Worm (Caenorhabditis elegans) whole organism, midembryonic: ENCODE data around the gene pyt-1.

Experiments used
- T22C8.4 ChIP-seq: fragments of 200-800 bp; sonication (Bioruptor generic); IDR thresholded peaks from 2 replicates; pipeline ENCODE4 v1.3.6; 2022; ENCODE audit warnings: missing genetic modification characterization, missing compliant biosample characterization
- cog-1 ChIP-seq: sonication (generic microtip); optimal IDR thresholded peaks from 2 replicates; lab custom pipeline; 2016; ENCODE audit warnings: missing genetic modification characterization, missing compliant biosample characterization
- flt-1 ChIP-seq: fragments of 200-800 bp; sonication (Bioruptor generic); IDR thresholded peaks from 2 replicates; pipeline ENCODE4 v1.3.6; 2022; ENCODE audit warnings: missing genetic modification characterization, missing compliant biosample characterization
- klf-2 ChIP-seq: fragments of 200-800 bp; sonication (Bioruptor generic); conservative IDR thresholded peaks from 2 replicates; pipeline ENCODE4 v1.3.6; 2022; ENCODE audit warnings: missing genetic modification reagents, missing genetic modification characterization, missing compliant biosample characterization
- med-1 ChIP-seq: sonication (generic microtip); optimal IDR thresholded peaks from 2 replicates; lab custom pipeline; 2017; ENCODE audit warnings: missing genetic modification characterization, mild to moderate bottlenecking, missing compliant biosample characterization, antibody characterized with exemption, missing genetic modification reagents; ENCODE audit not compliant: insufficient read depth
- ref-1 ChIP-seq: fragments of 200-800 bp; sonication (Bioruptor generic); conservative IDR thresholded peaks from 2 replicates; pipeline ENCODE4 v1.3.6; 2022; ENCODE audit warnings: missing genetic modification reagents, missing genetic modification characterization, missing compliant biosample characterization
- tab-1 ChIP-seq: fragments of 200-800 bp; sonication (Bioruptor generic); IDR thresholded peaks from 2 replicates; pipeline ENCODE4 v1.3.6; 2022; ENCODE audit warnings: missing genetic modification characterization, missing compliant biosample characterization
- ztf-23 ChIP-seq: fragments of 200-800 bp; sonication (Bioruptor generic); IDR thresholded peaks from 2 replicates; pipeline ENCODE4 v1.3.6; 2022; ENCODE audit warnings: missing genetic modification reagents, missing genetic modification characterization, missing compliant biosample characterization
- ztf-29 ChIP-seq: fragments of 200-800 bp; sonication (Bioruptor generic); IDR thresholded peaks from 2 replicates; pipeline ENCODE4 v1.3.6; 2022; ENCODE audit warnings: missing genetic modification reagents, missing genetic modification characterization, missing compliant biosample characterization

pyt-1 gene

DNA sequence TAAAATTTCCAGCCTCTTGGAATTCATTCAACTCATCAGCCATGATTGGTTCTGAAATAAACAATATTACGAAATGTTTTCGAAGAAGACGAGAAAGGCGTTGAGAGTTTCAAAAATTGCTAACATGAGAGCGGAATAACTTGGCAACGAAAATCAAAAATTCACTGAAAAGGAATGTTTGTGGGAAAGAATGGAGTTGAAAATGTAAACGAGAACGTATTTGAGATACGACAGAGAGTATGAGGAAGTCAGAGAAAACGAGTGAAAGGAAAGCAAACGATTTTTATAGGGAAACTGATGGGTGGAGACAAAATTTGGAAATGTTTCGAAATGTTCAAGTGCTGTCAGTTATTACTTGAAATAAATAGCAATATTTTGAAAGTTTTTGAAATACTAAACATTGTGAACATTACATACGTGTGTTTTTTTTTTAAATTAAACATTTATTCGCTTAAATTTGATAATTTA lies 25.9 kb upstream of the pyt-1 start, which contains the start of gene rop-1:
Gene rop-1, minus strand, starts transcription at position 51 of the 468 bp plus-strand sequence.
- no peak for TF ChIP-seq ref-1
- TF ChIP-seq med-1, result no peak
- no peak for TF ChIP-seq T22C8.4 (GFP tag; lab: Robert Waterston, UW)
- no peak for TF ChIP-seq flt-1 (GFP tag; lab: Robert Waterston, UW)
- TF ChIP-seq cog-1 (tag; lab: Kevin White, UChicago), result no peak
- TF ChIP-seq tab-1 (GFP tag; lab: Robert Waterston, UW), result no peak
- TF ChIP-seq ztf-23 (GFP tag; lab: Robert Waterston, UW), result no peak
- no peak for TF ChIP-seq klf-2 (GFP tag; lab: Robert Waterston, UW)
- TF ChIP-seq ztf-29 (GFP tag; lab: Robert Waterston, UW), result no peak

DNA sequence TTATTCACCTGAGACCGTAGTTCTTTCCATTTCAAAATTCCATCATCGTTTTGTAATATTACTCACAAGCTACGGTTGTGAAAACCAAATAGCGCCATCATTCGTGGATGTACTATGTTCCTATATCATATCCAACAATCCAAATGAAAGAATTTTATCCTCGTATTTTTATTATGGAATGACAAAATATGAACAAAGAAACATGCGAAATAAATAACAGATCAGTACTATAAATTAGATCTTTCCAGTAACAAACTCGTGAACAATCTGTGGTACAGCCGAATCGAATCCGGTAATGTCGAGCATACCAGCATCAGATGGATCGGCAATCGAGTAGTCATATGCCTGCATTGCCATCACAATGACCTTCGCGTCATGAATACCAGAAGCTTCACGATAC lies 23.6 kb upstream of the pyt-1 start:
- TF ChIP-seq ztf-29 (GFP tag; lab: Robert Waterston, UW) (no peak), med-1 (no peak), flt-1 (GFP tag; lab: Robert Waterston, UW) (no peak), ztf-23 (GFP tag; lab: Robert Waterston, UW) (no peak), T22C8.4 (GFP tag; lab: Robert Waterston, UW) (no peak), cog-1 (tag; lab: Kevin White, UChicago) (no peak), ref-1 (no peak), klf-2 (GFP tag; lab: Robert Waterston, UW) (no peak), tab-1 (GFP tag; lab: Robert Waterston, UW) (no peak)

DNA sequence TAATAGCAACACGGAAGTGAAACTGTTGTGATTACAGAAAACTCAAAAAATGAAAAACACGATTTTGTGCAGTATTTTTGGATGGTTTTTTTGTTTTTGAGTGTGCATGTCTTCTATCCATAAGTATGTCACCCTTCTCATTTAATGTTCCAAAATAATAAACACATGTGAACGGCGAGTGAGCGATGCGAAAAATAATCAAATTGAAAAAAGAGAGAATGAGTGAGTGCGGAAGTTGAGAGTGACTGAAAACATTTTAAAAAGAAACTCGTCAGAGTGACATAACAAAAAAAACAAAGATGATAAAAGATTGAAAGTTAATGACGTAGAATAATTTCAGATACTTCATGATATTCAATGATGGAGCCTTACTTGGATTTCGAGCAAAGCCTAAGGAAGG lies 20.4 kb upstream of the pyt-1 start:
- TF ChIP-seq med-1 (no peak), klf-2 (GFP tag; lab: Robert Waterston, UW) (no peak), cog-1 (tag; lab: Kevin White, UChicago) (no peak), ref-1 (no peak), tab-1 (GFP tag; lab: Robert Waterston, UW) (no peak), ztf-29 (GFP tag; lab: Robert Waterston, UW) (no peak), T22C8.4 (GFP tag; lab: Robert Waterston, UW) (no peak), ztf-23 (GFP tag; lab: Robert Waterston, UW) (no peak), flt-1 (GFP tag; lab: Robert Waterston, UW) (no peak)

DNA sequence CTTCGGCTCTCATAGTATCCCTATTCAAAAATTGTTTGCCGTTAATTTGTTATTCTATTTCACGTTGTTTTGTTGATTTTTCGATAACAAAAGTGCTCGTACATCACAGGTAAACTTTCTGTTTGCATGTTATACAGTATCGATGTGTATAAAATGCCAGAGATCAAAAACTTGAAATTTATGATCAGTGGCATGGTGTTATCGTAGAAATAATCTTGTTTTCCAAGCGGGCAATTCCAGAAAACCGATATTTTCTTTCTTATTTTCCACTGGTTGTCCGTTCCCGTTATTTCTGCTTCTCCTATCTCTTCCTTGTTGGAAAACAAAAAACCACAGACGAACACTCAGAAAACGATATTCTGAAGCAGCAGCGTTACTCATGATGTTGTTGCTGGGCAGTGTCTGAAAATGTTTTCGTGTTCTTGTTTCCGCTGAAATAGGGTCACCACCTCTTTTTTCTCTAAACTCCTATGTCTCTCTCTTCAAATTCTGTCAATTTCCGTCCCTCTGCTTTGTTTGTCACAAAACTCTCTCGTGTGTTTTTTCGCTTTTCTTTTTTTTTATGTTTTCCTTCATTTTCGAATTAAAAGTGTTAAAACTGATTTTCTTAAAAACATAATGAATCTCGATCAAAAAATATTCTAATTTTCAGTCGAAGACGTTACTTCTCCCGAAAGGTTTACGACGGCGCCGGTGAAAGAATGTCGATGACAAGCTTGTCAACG lies 19.3 kb upstream of the pyt-1 start, which contains the start of gene akt-1:
Gene akt-1, plus strand, starts transcription at position 651 of the 725 bp plus-strand sequence.
- no peak for TF ChIP-seq med-1
- no peak for TF ChIP-seq T22C8.4 (GFP tag; lab: Robert Waterston, UW)
- no peak for TF ChIP-seq flt-1 (GFP tag; lab: Robert Waterston, UW)
- no peak for TF ChIP-seq ref-1
- TF ChIP-seq cog-1 (tag; lab: Kevin White, UChicago), result no peak
- TF ChIP-seq klf-2 (GFP tag; lab: Robert Waterston, UW), result no peak
- no peak for TF ChIP-seq tab-1 (GFP tag; lab: Robert Waterston, UW)
- TF ChIP-seq ztf-23 (GFP tag; lab: Robert Waterston, UW), result no peak
- no peak for TF ChIP-seq ztf-29 (GFP tag; lab: Robert Waterston, UW)

DNA sequence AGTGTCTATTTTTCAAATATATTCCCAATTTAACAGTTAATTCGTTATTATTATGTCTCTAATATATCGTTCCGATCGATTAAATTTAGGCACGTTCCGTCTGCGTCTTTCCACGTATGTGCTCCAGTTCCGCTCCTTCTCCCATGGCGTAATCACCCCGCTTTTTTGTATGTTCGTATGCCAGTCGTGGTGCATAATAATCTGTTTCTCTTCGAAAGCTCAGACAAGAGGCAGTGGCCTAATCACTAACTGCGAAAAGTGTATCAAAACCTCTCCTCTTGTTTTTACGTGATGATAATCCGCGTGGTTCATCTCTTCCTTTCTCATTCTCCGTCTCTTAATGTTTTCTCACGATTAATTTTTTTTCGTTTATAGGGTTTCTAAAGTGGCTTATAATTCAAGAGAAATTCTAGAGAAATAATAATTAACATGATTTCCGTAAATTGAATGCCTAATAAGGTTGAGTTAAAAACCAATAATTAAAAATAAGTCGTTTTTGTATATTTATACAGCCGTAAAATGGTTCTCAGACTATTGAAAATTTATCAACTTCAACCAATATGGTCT lies 18.6 kb upstream of the pyt-1 start:
- TF ChIP-seq klf-2 (GFP tag; lab: Robert Waterston, UW), result no peak
- TF ChIP-seq T22C8.4 (GFP tag; lab: Robert Waterston, UW), result no peak
- no peak for TF ChIP-seq tab-1 (GFP tag; lab: Robert Waterston, UW)
- no peak for TF ChIP-seq ref-1
- no peak for TF ChIP-seq cog-1 (tag; lab: Kevin White, UChicago)
- no peak for TF ChIP-seq ztf-23 (GFP tag; lab: Robert Waterston, UW)
- TF ChIP-seq ztf-29 (GFP tag; lab: Robert Waterston, UW), result no peak
- TF ChIP-seq flt-1 (GFP tag; lab: Robert Waterston, UW), result no peak
- TF ChIP-seq med-1, result no peak

DNA sequence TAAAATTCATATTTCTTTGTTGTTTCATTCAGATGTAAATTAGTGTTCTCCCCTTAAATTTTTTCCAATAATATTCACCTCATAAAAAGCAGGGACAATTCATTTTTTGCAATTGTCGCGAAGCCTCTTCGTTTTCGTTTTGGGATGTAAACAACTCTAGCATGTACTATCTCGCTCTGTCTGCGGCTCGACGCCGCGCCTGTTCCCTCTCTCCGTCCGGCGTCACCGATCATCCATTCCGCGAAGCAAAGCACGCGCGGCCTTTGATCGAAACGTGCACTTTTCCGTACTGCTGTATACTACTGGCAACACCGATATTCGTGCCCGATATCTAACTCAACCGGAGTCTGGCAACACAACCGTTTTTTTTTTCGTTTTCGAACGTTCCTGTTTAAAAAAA lies 17.8 kb upstream of the pyt-1 start:
- TF ChIP-seq flt-1 (GFP tag; lab: Robert Waterston, UW), result no peak

DNA sequence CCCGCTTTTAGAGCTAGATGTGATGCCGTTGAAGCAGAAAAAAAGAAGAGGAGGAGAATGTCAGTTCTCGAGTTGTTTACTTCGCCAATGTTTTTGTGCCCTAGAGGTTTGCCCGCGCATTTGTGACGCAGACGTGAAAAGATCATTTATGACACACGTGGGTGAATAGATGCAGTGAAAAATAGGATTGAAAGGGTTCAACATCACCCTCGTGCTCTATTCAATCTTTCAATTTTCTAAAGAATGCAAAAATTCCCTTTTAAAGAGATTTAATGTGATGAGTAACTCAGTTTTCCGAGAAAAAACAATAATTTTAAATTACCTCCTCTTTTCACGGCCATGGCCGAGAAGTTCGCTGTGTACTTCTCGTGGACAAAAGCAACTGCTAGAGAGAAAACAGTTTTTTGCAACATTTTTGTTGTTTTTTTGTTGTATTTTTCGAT lies 17.3 kb upstream of the pyt-1 start:
- TF ChIP-seq ztf-29 (GFP tag; lab: Robert Waterston, UW) (no peak), T22C8.4 (GFP tag; lab: Robert Waterston, UW) (no peak), med-1 (no peak), flt-1 (GFP tag; lab: Robert Waterston, UW) (no peak), tab-1 (GFP tag; lab: Robert Waterston, UW) (no peak), klf-2 (GFP tag; lab: Robert Waterston, UW) (no peak), ref-1 (no peak), cog-1 (tag; lab: Kevin White, UChicago) (no peak), ztf-23 (GFP tag; lab: Robert Waterston, UW) (no peak)

DNA sequence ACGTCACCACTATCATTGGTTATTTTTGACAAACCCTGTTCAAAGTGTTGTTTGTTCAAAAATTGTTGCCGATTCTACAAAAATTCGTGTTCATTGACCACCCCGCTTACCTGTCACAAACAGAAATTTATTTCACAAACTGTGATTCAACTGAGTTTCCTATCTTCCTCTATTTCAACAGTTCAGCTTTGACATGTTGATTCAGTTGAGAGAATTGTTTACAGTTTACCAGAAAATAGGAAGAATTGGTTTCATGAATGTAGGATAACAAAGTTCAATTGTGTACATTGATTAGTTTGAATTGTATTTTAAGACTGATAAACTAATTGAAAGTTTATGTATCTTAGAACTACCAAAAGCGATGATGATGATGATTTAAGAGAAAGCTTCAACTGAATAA lies 16.5 kb upstream of the pyt-1 start:
- no peak for TF ChIP-seq ref-1
- no peak for TF ChIP-seq flt-1 (GFP tag; lab: Robert Waterston, UW)
- TF ChIP-seq T22C8.4 (GFP tag; lab: Robert Waterston, UW), result no peak
- TF ChIP-seq med-1, result no peak
- no peak for TF ChIP-seq cog-1 (tag; lab: Kevin White, UChicago)
- no peak for TF ChIP-seq tab-1 (GFP tag; lab: Robert Waterston, UW)
- no peak for TF ChIP-seq klf-2 (GFP tag; lab: Robert Waterston, UW)
- no peak for TF ChIP-seq ztf-29 (GFP tag; lab: Robert Waterston, UW)
- no peak for TF ChIP-seq ztf-23 (GFP tag; lab: Robert Waterston, UW)

DNA sequence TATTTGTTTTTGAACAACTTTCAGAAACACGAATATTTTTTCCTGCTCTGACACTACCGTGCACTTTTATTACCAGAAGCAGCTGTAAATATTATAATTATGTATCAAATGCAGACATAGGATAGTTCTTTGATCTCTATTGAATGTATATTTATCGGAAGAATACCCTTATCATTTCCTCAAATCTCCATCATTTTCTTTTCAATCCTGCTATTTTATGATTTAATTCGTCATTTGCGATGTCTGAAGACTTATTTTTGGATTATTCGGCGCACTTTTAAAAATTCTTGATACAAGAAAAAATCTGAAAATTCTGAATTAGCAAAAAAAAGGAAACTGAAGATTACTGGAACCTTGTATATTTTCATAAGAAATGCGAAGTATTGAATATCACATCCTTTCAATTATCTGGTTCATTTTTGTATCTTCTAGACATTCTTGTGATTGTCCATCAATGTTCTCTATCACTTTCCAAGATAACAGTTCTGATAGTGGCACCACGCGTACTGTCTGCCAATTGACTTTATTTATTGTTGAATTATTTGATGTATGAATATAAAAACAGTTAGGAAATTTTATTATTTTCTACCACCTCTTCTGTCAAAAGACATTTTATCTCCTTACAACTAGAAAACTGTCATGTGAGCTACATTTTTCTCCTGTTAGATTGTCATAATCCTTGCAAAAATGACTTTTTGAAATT lies 15.0 kb upstream of the pyt-1 start:
- no peak for TF ChIP-seq cog-1 (tag; lab: Kevin White, UChicago)
- no peak for TF ChIP-seq tab-1 (GFP tag; lab: Robert Waterston, UW)
- TF ChIP-seq med-1, result no peak
- TF ChIP-seq ref-1, result no peak
